Worm (Caenorhabditis elegans): Measurements from ENCODE around the gene spin-1.

Gene spin-1

ce11 chrV:12114693-12115092 lies at the start of gene spin-1:
spin-1 (plus strand) TSS chrV:12114993.
- TF ChIP-seq him-1 (tag; optimal IDR thresholded peaks at IDR 0.05) (no peak), W03F9.2 (tag; optimal IDR thresholded peaks at IDR 0.05) (no peak), dao-5 (tag; optimal IDR thresholded peaks at IDR 0.05) (no peak)

- no peak for TF ChIP-seq him-1 (tag; optimal IDR thresholded peaks at IDR 0.05)
- no peak for TF ChIP-seq dao-5 (tag; optimal IDR thresholded peaks at IDR 0.05)
- no peak for TF ChIP-seq W03F9.2 (tag; optimal IDR thresholded peaks at IDR 0.05)
Observed at ce11 chrV:12065369-12065768, 49.4 kb upstream of the spin-1 start, which contains the start of gene pqn-53. pqn-53 (minus strand) TSS chrV:12065391.

ce11 chrV:12065859-12066258 lies 48.9 kb upstream of the spin-1 start:
- TF ChIP-seq him-1 (tag; optimal IDR thresholded peaks at IDR 0.05) = no peak
- TF ChIP-seq dao-5 (tag; optimal IDR thresholded peaks at IDR 0.05) = no peak
- TF ChIP-seq W03F9.2 (tag; optimal IDR thresholded peaks at IDR 0.05) = peak; percentile 39

- TF ChIP-seq dao-5 (tag; optimal IDR thresholded peaks at IDR 0.05) (no peak), W03F9.2 (tag; optimal IDR thresholded peaks at IDR 0.05) (no peak), him-1 (tag; optimal IDR thresholded peaks at IDR 0.05) (no peak)
Observed at ce11 chrV:12068437-12068836, 46.4 kb upstream of the spin-1 start, which contains the start of gene kmo-2. kmo-2 (minus strand) TSS chrV:12068537.

- TF ChIP-seq W03F9.2 (tag; optimal IDR thresholded peaks at IDR 0.05) (no peak), him-1 (tag; optimal IDR thresholded peaks at IDR 0.05) (no peak), dao-5 (tag; optimal IDR thresholded peaks at IDR 0.05) (no peak)
Observed at ce11 chrV:12070419-12070818, 44.4 kb upstream of the spin-1 start, which contains the start of gene kmo-1. kmo-1 (minus strand) TSS chrV:12070519.

ce11 chrV:12071483-12071882 lies 43.3 kb upstream of the spin-1 start:
- no peak for TF ChIP-seq him-1 (tag; optimal IDR thresholded peaks at IDR 0.05)
- TF ChIP-seq dao-5 (tag; optimal IDR thresholded peaks at IDR 0.05) = no peak
- no peak for TF ChIP-seq W03F9.2 (tag; optimal IDR thresholded peaks at IDR 0.05)

- TF ChIP-seq him-1 (tag; optimal IDR thresholded peaks at IDR 0.05) (no peak), dao-5 (tag; optimal IDR thresholded peaks at IDR 0.05) (no peak), W03F9.2 (tag; optimal IDR thresholded peaks at IDR 0.05) (no peak)
Observed at ce11 chrV:12074886-12075285, 39.9 kb upstream of the spin-1 start, which contains the start of gene R07B7.6. R07B7.6 (minus strand) TSS chrV:12074986.

- TF ChIP-seq W03F9.2 (tag; optimal IDR thresholded peaks at IDR 0.05) = no peak
- TF ChIP-seq him-1 (tag; optimal IDR thresholded peaks at IDR 0.05) = no peak
Observed at ce11 chrV:12075983-12076382, 38.8 kb upstream of the spin-1 start.

- TF ChIP-seq dao-5 (tag; optimal IDR thresholded peaks at IDR 0.05) = no peak
- no peak for TF ChIP-seq him-1 (tag; optimal IDR thresholded peaks at IDR 0.05)
- TF ChIP-seq W03F9.2 (tag; optimal IDR thresholded peaks at IDR 0.05) = no peak
Observed at ce11 chrV:12080274-12080673, 34.5 kb upstream of the spin-1 start, which contains the start of gene R07B7.9. R07B7.9 (minus strand) TSS chrV:12080374.

ce11 chrV:12082932-12083331 lies 31.9 kb upstream of the spin-1 start, which contains the start of gene R07B7.10:
R07B7.10 (plus strand) TSS chrV:12083216.
- TF ChIP-seq him-1 (tag; optimal IDR thresholded peaks at IDR 0.05) (no peak), dao-5 (tag; optimal IDR thresholded peaks at IDR 0.05) (no peak), W03F9.2 (tag; optimal IDR thresholded peaks at IDR 0.05) (no peak)

ce11 chrV:12084216-12084615 lies 30.6 kb upstream of the spin-1 start, which contains the start of gene R07B7.8:
R07B7.8 (minus strand) TSS chrV:12084316.
- no peak for TF ChIP-seq him-1 (tag; optimal IDR thresholded peaks at IDR 0.05)
- no peak for TF ChIP-seq dao-5 (tag; optimal IDR thresholded peaks at IDR 0.05)
- no peak for TF ChIP-seq W03F9.2 (tag; optimal IDR thresholded peaks at IDR 0.05)

ce11 chrV:12085867-12086634 lies 28.7 kb upstream of the spin-1 start:
- no peak for TF ChIP-seq W03F9.2 (tag; optimal IDR thresholded peaks at IDR 0.05)
- TF ChIP-seq him-1 (tag; optimal IDR thresholded peaks at IDR 0.05) = no peak
- TF ChIP-seq dao-5 (tag; optimal IDR thresholded peaks at IDR 0.05) = no peak

ce11 chrV:12086934-12087333 lies 27.9 kb upstream of the spin-1 start, which contains the start of gene gana-1:
gana-1 (plus strand) TSS chrV:12087234.
- no peak for TF ChIP-seq him-1 (tag; optimal IDR thresholded peaks at IDR 0.05)
- TF ChIP-seq dao-5 (tag; optimal IDR thresholded peaks at IDR 0.05) = no peak
- no peak for TF ChIP-seq W03F9.2 (tag; optimal IDR thresholded peaks at IDR 0.05)

ce11 chrV:12088773-12089172 lies 26.0 kb upstream of the spin-1 start, which contains the start of gene R07B7.12:
R07B7.12 (plus strand) TSS chrV:12089073.
- TF ChIP-seq W03F9.2 (tag; optimal IDR thresholded peaks at IDR 0.05) (no peak), dao-5 (tag; optimal IDR thresholded peaks at IDR 0.05) (no peak), him-1 (tag; optimal IDR thresholded peaks at IDR 0.05) (no peak)

All from whole organism, L4/young adult.